Fruit fly (Drosophila melanogaster): ENCODE measurements around the gene CG11854.
A peak's percentile ranks its signal among the peaks of the same experiment; 100 is the strongest.

The CG11854 gene

dm6 chr3R:25207405-25208003, 34.3 kb upstream of the CG11854 start (continued):
- TF ChIP-seq scrt (GFP tag; optimal IDR thresholded peaks at IDR 0.05) (peak; percentile 52), CG9437 (GFP tag; optimal IDR thresholded peaks at IDR 0.05) (peak; percentile 58), exex (tag; optimal IDR thresholded peaks at IDR 0.05) (peak; percentile 8), CG3726 (GFP tag; IDR thresholded peaks at IDR 0.05) (0 out of 3 replicates have a peak, but pooled peaks have one; percentile 61), eve (GFP tag; optimal IDR thresholded peaks at IDR 0.05) (peak in 1 of 2 experiments; percentile 85), CG4707 (GFP tag; optimal IDR thresholded peaks at IDR 0.05) (peak; percentile 45), CG2120 (GFP tag; optimal IDR thresholded peaks at IDR 0.05) (peak; percentile 55), schlank (tag; optimal IDR thresholded peaks at IDR 0.05) (no peak), cas (GFP tag; IDR thresholded peaks at IDR 0.05) (0 out of 2 replicates have a peak, but pooled peaks have one; percentile 22), CG10274 (GFP tag; optimal IDR thresholded peaks at IDR 0.05) (peak; percentile 27), CG13123 (GFP tag; optimal IDR thresholded peaks at IDR 0.05) (no peak), ken (GFP tag; IDR thresholded peaks at IDR 0.05) (peak; percentile 66; the same call in 2 of the 3 replicates), H2.0 (GFP tag; IDR thresholded peaks at IDR 0.05) (no peak), fu2 (GFP tag; optimal IDR thresholded peaks at IDR 0.05) (no peak), wor (GFP tag; IDR thresholded peaks at IDR 0.05) (peak; percentile 27; the same call in 1 of the 2 replicates), CG12219 (GFP tag; optimal IDR thresholded peaks at IDR 0.05) (peak; percentile 68), CG16813 (GFP tag; IDR thresholded peaks at IDR 0.05; ENCODE audit: partially characterized antibody) (no peak), ERR (GFP tag; optimal IDR thresholded peaks at IDR 0.05) (no peak), CG12071 (GFP tag; optimal IDR thresholded peaks at IDR 0.05) (peak; percentile 64), Chrac-16 (GFP tag; optimal IDR thresholded peaks at IDR 0.05) (peak; percentile 68), CG2889 (GFP tag; IDR thresholded peaks at IDR 0.05) (no peak), ewg (GFP tag; optimal IDR thresholded peaks at IDR 0.05) (peak; percentile 40), yki (optimal IDR thresholded peaks at IDR 0.05) (no peak), wek (GFP tag; optimal IDR thresholded peaks at IDR 0.05) (peak; percentile 44), zfh1 (GFP tag; IDR thresholded peaks at IDR 0.05) (peak; percentile 75), CG34422 (GFP tag; IDR thresholded peaks at IDR 0.05) (peak; percentile 58; the same call in 1 of the 3 replicates), vvl (GFP tag; IDR thresholded peaks at IDR 0.05) (peak; percentile 82), Lhr (GFP tag; optimal IDR thresholded peaks at IDR 0.05) (no peak), CG6791 (GFP tag; IDR thresholded peaks at IDR 0.05; ENCODE audit: partially characterized antibody) (no peak), row (GFP tag; IDR thresholded peaks at IDR 0.05) (peak; percentile 84), CG3281 (GFP tag; optimal IDR thresholded peaks at IDR 0.05) (peak; percentile 75), CG11093 (GFP tag; IDR thresholded peaks at IDR 0.05) (0 out of 3 replicates have a peak, but pooled peaks have one; percentile 28), unc-4 (GFP tag; IDR thresholded peaks at IDR 0.05; ENCODE audit: partially characterized antibody) (no peak), pho (GFP tag; optimal IDR thresholded peaks at IDR 0.05) (peak; percentile 9), ro (GFP tag; IDR thresholded peaks at IDR 0.05) (no peak), CG17359 (tag; optimal IDR thresholded peaks at IDR 0.05) (peak; percentile 79), sr (GFP tag; IDR thresholded peaks at IDR 0.05) (0 out of 3 replicates have a peak, but pooled peaks have one; percentile 19), CG13287 (GFP tag; IDR thresholded peaks at IDR 0.05; ENCODE audit: partially characterized antibody) (no peak), croc (GFP tag; conservative IDR thresholded peaks at IDR 0.05) (peak; percentile 70), Ssrp (tag; optimal IDR thresholded peaks at IDR 0.05) (peak; percentile 75), CG7839 (tag; optimal IDR thresholded peaks at IDR 0.05) (peak; percentile 80), CG15269 (tag; optimal IDR thresholded peaks at IDR 0.05) (peak; percentile 87), sc (optimal IDR thresholded peaks at IDR 0.05) (no peak), sc (GFP tag; optimal IDR thresholded peaks at IDR 0.05) (peak; percentile 51), CG34376 (GFP tag; optimal IDR thresholded peaks at IDR 0.05) (peak; percentile 5), CG10654 (GFP tag; optimal IDR thresholded peaks at IDR 0.05) (peak; percentile 41), CG9932 (GFP tag; IDR thresholded peaks at IDR 0.05) (peak; percentile 55), Jarid2 (GFP tag; optimal IDR thresholded peaks at IDR 0.05) (no peak), CG9215 (GFP tag; IDR thresholded peaks at IDR 0.05) (no peak), ap (GFP tag; IDR thresholded peaks at IDR 0.05) (peak; percentile 21; the same call in 1 of the 2 replicates)
